Worm (Caenorhabditis elegans) whole organism, L1 larva: ENCODE measurements around the gene dhgd-1.

Experiments
- hlh-4 ChIP-seq: sonication (generic microtip); optimal IDR thresholded peaks from 2 replicates; lab custom pipeline; 2016; ENCODE audit warnings: mild to moderate bottlenecking, missing genetic modification characterization, missing compliant biosample characterization
- jun-1 ChIP-seq: fragments of 150-350 bp; optimal IDR thresholded peaks from 2 replicates; lab custom pipeline; 2014; ENCODE audit warnings: missing biosample characterization, missing genetic modification reagents, missing genetic modification characterization
- mep-1 ChIP-seq: fragments of 150-350 bp; optimal IDR thresholded peaks from 2 replicates; lab custom pipeline; 2014; ENCODE audit warnings: missing biosample characterization, missing genetic modification characterization
- nhr-237 ChIP-seq: fragments of 150-350 bp; optimal IDR thresholded peaks from 2 replicates; lab custom pipeline; 2014; ENCODE audit warnings: missing biosample characterization, missing genetic modification characterization
- nhr-28 ChIP-seq: fragments of 150-350 bp; optimal IDR thresholded peaks from 2 replicates; lab custom pipeline; 2014; ENCODE audit warnings: missing biosample characterization, missing genetic modification characterization
- pqm-1 ChIP-seq: sonication (generic microtip); optimal IDR thresholded peaks from 3 replicates; lab custom pipeline; 2017; ENCODE audit warnings: missing biosample characterization, missing genetic modification characterization
- skn-1 ChIP-seq: fragments of 150-350 bp; optimal IDR thresholded peaks from 2 replicates; lab custom pipeline; 2014; ENCODE audit warnings: missing biosample characterization, missing genetic modification characterization
- snpc-4 ChIP-seq: fragments of 150-350 bp; optimal IDR thresholded peaks from 2 replicates; lab custom pipeline; 2014; ENCODE audit warnings: missing biosample characterization, missing genetic modification characterization

ce11 chrII:11500198-11500597 lies 51.7 kb downstream of the dhgd-1 start, which contains the start of gene B0334.20:
- TF ChIP-seq hlh-4 (tag; lab: Kevin White, UChicago) (no peak), skn-1 (tag; lab: Kevin White, UChicago) (no peak), mep-1 (tag; lab: Kevin White, UChicago) (no peak), snpc-4 (tag; lab: Kevin White, UChicago) (no peak), nhr-237 (no peak), pqm-1 (no peak), jun-1 (tag; lab: Kevin White, UChicago) (no peak), nhr-28 (no peak)
